Worm (Caenorhabditis elegans) whole organism, L3 larva: ENCODE results near the gene K10C2.8.

Source experiments
- ZK546.5 ChIP-seq: sonication (generic microtip); optimal IDR thresholded peaks from 2 replicates; lab custom pipeline; 2017; ENCODE audit warnings: missing biosample characterization, missing genetic modification characterization
- egl-27 ChIP-seq: sonication (generic microtip); optimal IDR thresholded peaks from 4 replicates; lab custom pipeline; 2017; ENCODE audit warnings: missing biosample characterization, missing genetic modification reagents, missing genetic modification characterization
- fos-1 ChIP-seq: fragments of 150-350 bp; optimal IDR thresholded peaks from 2 replicates; lab custom pipeline; 2014; ENCODE audit warnings: missing biosample characterization, missing genetic modification characterization
- nhr-11 ChIP-seq: fragments of 150-350 bp; optimal IDR thresholded peaks from 2 replicates; lab custom pipeline; 2014; ENCODE audit warnings: missing biosample characterization, missing genetic modification characterization
- nhr-12 ChIP-seq: fragments of 150-350 bp; optimal IDR thresholded peaks from 2 replicates; lab custom pipeline; 2014; ENCODE audit warnings: missing biosample characterization, missing genetic modification characterization
- nhr-77 ChIP-seq: fragments of 150-350 bp; optimal IDR thresholded peaks from 2 replicates; lab custom pipeline; 2014; ENCODE audit warnings: missing biosample characterization, missing genetic modification characterization
- skn-1 ChIP-seq: fragments of 150-350 bp; optimal IDR thresholded peaks from 2 replicates; lab custom pipeline; 2014; ENCODE audit warnings: missing biosample characterization, missing genetic modification characterization
- unc-39 ChIP-seq: sonication (generic microtip); optimal IDR thresholded peaks from 4 replicates; lab custom pipeline; 2017; ENCODE audit warnings: missing biosample characterization, missing genetic modification characterization

DNA sequence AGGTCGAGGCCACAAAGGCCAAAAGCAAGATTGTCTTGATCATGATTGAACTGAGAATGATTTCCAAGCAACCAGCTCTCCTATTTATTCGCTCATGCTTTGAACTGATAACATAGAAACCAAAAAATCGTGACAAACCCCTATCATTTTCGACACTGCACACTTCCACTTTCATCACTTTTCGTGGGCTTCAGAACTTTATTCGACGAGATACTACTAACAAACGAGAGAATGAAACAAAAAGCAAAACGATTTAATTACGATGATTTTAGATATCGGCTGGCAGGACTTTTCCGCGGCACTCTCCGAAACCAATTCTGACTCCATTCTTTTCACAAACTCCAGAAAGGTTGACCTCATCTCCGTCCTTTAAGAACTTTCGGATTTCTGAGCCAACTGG is 9.1 kb upstream of the K10C2.8 start, which contains the start of gene asp-14:
- no peak for TF ChIP-seq fos-1 (tag; lab: Kevin White, UChicago)
- TF ChIP-seq nhr-77 = no peak
- no peak for TF ChIP-seq ZK546.5 (tag; lab: Kevin White, UChicago)
- TF ChIP-seq egl-27 (tag; lab: Kevin White, UChicago) = no peak
- no peak for TF ChIP-seq skn-1 (tag; lab: Kevin White, UChicago)
- no peak for TF ChIP-seq unc-39 (tag; lab: Kevin White, UChicago)
- TF ChIP-seq nhr-11 (tag; lab: Kevin White, UChicago) = no peak
- TF ChIP-seq nhr-12 (tag; lab: Kevin White, UChicago) = no peak
